Fruit fly (Drosophila melanogaster) whole organism, embryonic: ENCODE results near the gene NimB1.

Experiments used
- Asciz ChIP-seq: fragments of 200-800 bp; sonication (Bioruptor generic); optimal IDR thresholded peaks from 2 replicates; lab custom pipeline; 2017; ENCODE audit warnings: missing biosample characterization, mild to moderate bottlenecking, missing genetic modification characterization, missing genetic modification reagents
- CG10147 ChIP-seq: fragments of 200-800 bp; sonication (Bioruptor generic); optimal IDR thresholded peaks from 2 replicates; lab custom pipeline; 2019; ENCODE audit warnings: missing biosample characterization, mild to moderate bottlenecking, missing genetic modification characterization, moderate library complexity
- CG10267 ChIP-seq: fragments of 200-800 bp; sonication (Bioruptor generic); optimal IDR thresholded peaks from 2 replicates; lab custom pipeline; 2018; ENCODE audit warnings: missing biosample characterization, mild to moderate bottlenecking, missing genetic modification characterization, moderate library complexity
- CG10366 ChIP-seq: fragments of 200-800 bp; sonication (Bioruptor generic); IDR thresholded peaks from 2 replicates; pipeline ENCODE4 v1.3.6; 2022; ENCODE audit warnings: missing biosample characterization, missing genetic modification characterization
- CG10979 ChIP-seq: fragments of 200-800 bp; sonication (Bioruptor generic); optimal IDR thresholded peaks from 2 replicates; lab custom pipeline; 2018; ENCODE audit warnings: missing biosample characterization, mild to moderate bottlenecking, missing genetic modification characterization, moderate library complexity
- CG12659 ChIP-seq: fragments of 200-800 bp; sonication (Bioruptor generic); optimal IDR thresholded peaks from 3 replicates; lab custom pipeline; 2017; ENCODE audit warnings: mild to moderate bottlenecking, missing biosample characterization, missing genetic modification reagents, missing genetic modification characterization
- CG14050 ChIP-seq: fragments of 200-800 bp; sonication (Bioruptor generic); IDR thresholded peaks from 3 replicates; pipeline ENCODE4 v1.3.6; 2022; ENCODE audit warnings: missing biosample characterization, missing genetic modification characterization
- CG16779 ChIP-seq: fragments of 200-800 bp; sonication (Bioruptor generic); IDR thresholded peaks from 2 replicates; pipeline ENCODE4 v1.3.6; 2022; ENCODE audit warnings: missing biosample characterization, missing genetic modification characterization
- CG16813 ChIP-seq: fragments of 200-800 bp; sonication (Bioruptor generic); IDR thresholded peaks from 3 replicates; pipeline ENCODE4 v1.3.6; 2022; ENCODE audit warnings: missing biosample characterization, missing genetic modification characterization; ENCODE audit not compliant: partially characterized antibody
- CG17186 ChIP-seq: fragments of 200-800 bp; sonication (Bioruptor generic); optimal IDR thresholded peaks from 3 replicates; lab custom pipeline; 2017; ENCODE audit warnings: missing biosample characterization, missing genetic modification reagents, missing genetic modification characterization
- CG18476 ChIP-seq: fragments of 200-800 bp; sonication (Bioruptor generic); optimal IDR thresholded peaks from 2 replicates; lab custom pipeline; 2016; ENCODE audit warnings: missing biosample characterization, mild to moderate bottlenecking, missing genetic modification characterization
- CG2199 ChIP-seq: fragments of 200-800 bp; sonication (Bioruptor generic); IDR thresholded peaks from 3 replicates; pipeline ENCODE4 v1.3.6; 2022; ENCODE audit warnings: missing biosample characterization, missing genetic modification characterization
- CG2678 ChIP-seq: fragments of 200-800 bp; sonication (Bioruptor generic); optimal IDR thresholded peaks from 3 replicates; lab custom pipeline; 2019; ENCODE audit warnings: missing biosample characterization, mild to moderate bottlenecking, missing genetic modification characterization, moderate library complexity
- CG31388 ChIP-seq: fragments of 200-800 bp; sonication (Bioruptor generic); optimal IDR thresholded peaks from 2 replicates; lab custom pipeline; 2016; ENCODE audit warnings: missing biosample characterization, missing genetic modification characterization
- CG31441 ChIP-seq: fragments of 200-800 bp; sonication (Bioruptor generic); IDR thresholded peaks from 2 replicates; pipeline ENCODE4 v1.3.6; 2022; ENCODE audit warnings: missing biosample characterization, missing genetic modification characterization
- CG32532 ChIP-seq: fragments of 200-800 bp; sonication (Bioruptor generic); IDR thresholded peaks from 2 replicates; pipeline ENCODE4 v1.3.6; 2022; ENCODE audit warnings: missing biosample characterization, missing genetic modification characterization
- CG33213 ChIP-seq: fragments of 200-800 bp; sonication (Bioruptor generic); optimal IDR thresholded peaks from 3 replicates; lab custom pipeline; 2016; ENCODE audit warnings: missing biosample characterization, missing genetic modification characterization
- CG4328 ChIP-seq: fragments of 200-800 bp; sonication (Bioruptor generic); optimal IDR thresholded peaks from 3 replicates; lab custom pipeline; 2017; ENCODE audit warnings: missing biosample characterization, missing genetic modification reagents, missing genetic modification characterization
- CG4730 ChIP-seq: fragments of 200-800 bp; sonication (Bioruptor generic); IDR thresholded peaks from 2 replicates; pipeline ENCODE4 v1.3.6; 2022; ENCODE audit warnings: missing biosample characterization, missing genetic modification characterization
- CG4820 ChIP-seq: fragments of 200-800 bp; sonication (Bioruptor generic); optimal IDR thresholded peaks from 3 replicates; lab custom pipeline; 2016; ENCODE audit warnings: missing biosample characterization, missing genetic modification characterization
- CG6813 ChIP-seq: fragments of 200-800 bp; sonication (Bioruptor generic); optimal IDR thresholded peaks from 2 replicates; lab custom pipeline; 2017; ENCODE audit warnings: missing biosample characterization, missing genetic modification characterization, mild to moderate bottlenecking, moderate library complexity, missing genetic modification reagents
- CG7839 ChIP-seq: fragments of 200-800 bp; sonication (Bioruptor generic); optimal IDR thresholded peaks from 3 replicates; lab custom pipeline; 2018; ENCODE audit warnings: missing biosample characterization, mild to moderate bottlenecking, missing genetic modification characterization, moderate library complexity
- CG9609 ChIP-seq: fragments of 200-800 bp; sonication (Bioruptor generic); optimal IDR thresholded peaks from 3 replicates; lab custom pipeline; 2016; ENCODE audit warnings: missing biosample characterization, missing genetic modification characterization
- Dip2 ChIP-seq: fragments of 200-800 bp; sonication (Bioruptor generic); IDR thresholded peaks from 2 replicates; pipeline ENCODE4 v1.3.6; 2022; ENCODE audit warnings: missing biosample characterization, missing genetic modification characterization
- HmgZ ChIP-seq: fragments of 200-800 bp; sonication (Bioruptor generic); optimal IDR thresholded peaks from 2 replicates; lab custom pipeline; 2018; ENCODE audit warnings: missing biosample characterization, mild to moderate bottlenecking, missing genetic modification characterization
- Hmx ChIP-seq: fragments of 200-800 bp; sonication (Bioruptor generic); optimal IDR thresholded peaks from 2 replicates; lab custom pipeline; 2016; ENCODE audit warnings: missing biosample characterization, missing genetic modification characterization
- MBD-R2 ChIP-seq: fragments of 200-800 bp; sonication (Bioruptor generic); IDR thresholded peaks from 2 replicates; pipeline ENCODE4 v1.3.6; 2022; ENCODE audit warnings: missing biosample characterization, missing genetic modification characterization
- Neu2 ChIP-seq: fragments of 200-800 bp; sonication (Bioruptor generic); optimal IDR thresholded peaks from 3 replicates; lab custom pipeline; 2016; ENCODE audit warnings: missing biosample characterization, missing genetic modification characterization, borderline replicate concordance
- Ravus ChIP-seq: fragments of 200-800 bp; sonication (Bioruptor generic); IDR thresholded peaks from 2 replicates; pipeline ENCODE4 v1.3.6; 2022; ENCODE audit warnings: missing biosample characterization, missing genetic modification characterization
- Rfx ChIP-seq: fragments of 200-800 bp; sonication (Bioruptor generic); IDR thresholded peaks from 2 replicates; pipeline ENCODE4 v1.3.6; 2022; ENCODE audit warnings: missing biosample characterization, missing genetic modification characterization
- Stat92E ChIP-seq, 3 experiments: fragments of >200 bp in 2 of 3; fragments of 200-800 bp in 1 of 3; sonication (Bioruptor generic) in 1 of 3; optimal IDR thresholded peaks; 2 replicates each; lab custom pipeline; 2017 to 2019; ENCODE audit warnings: missing biosample characterization in 3 of 3, missing genetic modification characterization in 3 of 3, mild to moderate bottlenecking in 1 of 3, moderate library complexity in 1 of 3
- TFAM ChIP-seq: fragments of 200-800 bp; sonication (Bioruptor generic); optimal IDR thresholded peaks from 2 replicates; lab custom pipeline; 2017; ENCODE audit warnings: missing biosample characterization, missing genetic modification characterization, inconsistent platforms
- ato ChIP-seq: fragments of 200-800 bp; sonication (Bioruptor generic); IDR thresholded peaks from 2 replicates; pipeline ENCODE4 v1.3.6; 2022; ENCODE audit warnings: missing biosample characterization, missing genetic modification characterization; ENCODE audit not compliant: partially characterized antibody
- az2 ChIP-seq: fragments of 200-800 bp; sonication (Bioruptor generic); optimal IDR thresholded peaks from 3 replicates; lab custom pipeline; 2016; ENCODE audit warnings: missing biosample characterization, missing genetic modification characterization
- cato ChIP-seq: fragments of 200-800 bp; sonication (Bioruptor generic); optimal IDR thresholded peaks from 2 replicates; lab custom pipeline; 2016; ENCODE audit warnings: missing biosample characterization, missing genetic modification characterization, borderline replicate concordance
- cwo ChIP-seq: fragments of 200-800 bp; sonication (Bioruptor generic); optimal IDR thresholded peaks from 3 replicates; lab custom pipeline; 2017; ENCODE audit warnings: missing biosample characterization, missing genetic modification characterization, mild to moderate bottlenecking, moderate library complexity, missing genetic modification reagents
- emc ChIP-seq: fragments of 200-800 bp; sonication (Bioruptor generic); optimal IDR thresholded peaks from 2 replicates; lab custom pipeline; 2016; ENCODE audit warnings: missing biosample characterization, missing genetic modification characterization
- eve ChIP-seq, 2 experiments: fragments of >200 bp; optimal IDR thresholded peaks; 2 replicates each; lab custom pipeline; 2017; ENCODE audit warnings: missing biosample characterization in 2 of 2, missing genetic modification characterization in 2 of 2
- hkb ChIP-seq, 2 experiments: fragments of 200-800 bp in 1 of 2; fragments of >200 bp in 1 of 2; sonication (Bioruptor generic) in 1 of 2; IDR thresholded peaks in 1 of 2; optimal IDR thresholded peaks in 1 of 2; 2 replicates each; pipeline versions ENCODE4 v1.3.6 to Lab custom; 2017 to 2022; ENCODE audit warnings: missing biosample characterization in 1 of 2, missing genetic modification characterization in 1 of 2
- knrl ChIP-seq: fragments of 200-800 bp; sonication (Bioruptor generic); IDR thresholded peaks from 3 replicates; pipeline ENCODE4 v1.3.6; 2022; ENCODE audit warnings: missing biosample characterization, missing genetic modification characterization; ENCODE audit not compliant: partially characterized antibody
- lola ChIP-seq, 3 experiments: fragments of >200 bp in 2 of 3; fragments of 200-800 bp in 1 of 3; sonication (Bioruptor generic) in 1 of 3; optimal IDR thresholded peaks; 2 replicates each; lab custom pipeline; 2017 to 2019; ENCODE audit warnings: missing biosample characterization in 3 of 3, missing genetic modification characterization in 3 of 3, mild to moderate bottlenecking in 1 of 3, moderate library complexity in 1 of 3
- pan ChIP-seq, 4 experiments: fragments of >200 bp in 3 of 4; fragments of 200-800 bp in 1 of 4; sonication (Bioruptor generic) in 1 of 4; optimal IDR thresholded peaks in 3 of 4; IDR thresholded peaks in 1 of 4; 2 replicates each; pipeline versions ENCODE4 v1.3.6 to Lab custom; 2017 to 2022; ENCODE audit warnings: missing biosample characterization in 2 of 4, missing genetic modification characterization in 2 of 4, mixed read lengths in 1 of 4
- pzg ChIP-seq: fragments of 200-800 bp; sonication (Bioruptor generic); optimal IDR thresholded peaks from 3 replicates; lab custom pipeline; 2018; ENCODE audit warnings: missing biosample characterization, mild to moderate bottlenecking, missing genetic modification characterization, moderate library complexity
- sens ChIP-seq: fragments of 200-800 bp; sonication (Bioruptor generic); peaks from one replicate; lab custom pipeline; 2016; ENCODE audit warnings: missing biosample characterization, missing genetic modification characterization
- tna ChIP-seq: fragments of 200-800 bp; sonication (Bioruptor generic); IDR thresholded peaks from 2 replicates; pipeline ENCODE4 v1.3.6; 2022; ENCODE audit warnings: missing biosample characterization, missing genetic modification characterization; ENCODE audit not compliant: partially characterized antibody

NimB1 gene

DNA sequence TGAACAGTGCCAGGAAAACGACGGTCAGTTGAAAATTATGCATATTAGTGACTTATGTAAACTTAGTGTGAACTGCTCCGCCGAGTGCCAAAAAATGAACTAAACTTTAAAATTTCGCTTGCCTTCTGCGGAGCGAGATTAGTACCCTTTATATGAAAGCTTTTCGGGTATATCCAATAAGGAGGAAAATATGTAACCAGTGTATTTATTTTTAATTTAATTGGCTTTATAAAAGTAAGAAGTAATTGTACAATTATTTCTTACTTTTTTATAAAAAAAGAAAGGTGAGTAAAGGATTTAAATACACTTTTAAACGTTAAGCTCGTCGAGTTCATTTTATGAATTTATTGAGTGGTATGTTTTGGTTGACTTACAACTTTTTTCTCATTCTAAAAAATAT, 9.5 kb downstream of the NimB1 start, which contains the start of gene He:
Gene He, minus strand, starts transcription at position 101 of the 400 bp plus-strand sequence.
- TF ChIP-seq tna (GFP tag; lab: Robert Waterston, UW) (no peak), MBD-R2 (GFP tag; lab: Robert Waterston, UW) (no peak), Dip2 (no peak), Ravus (GFP tag; lab: Robert Waterston, UW) (no peak), pzg (GFP tag; lab: Kevin White, UChicago) (no peak)

DNA sequence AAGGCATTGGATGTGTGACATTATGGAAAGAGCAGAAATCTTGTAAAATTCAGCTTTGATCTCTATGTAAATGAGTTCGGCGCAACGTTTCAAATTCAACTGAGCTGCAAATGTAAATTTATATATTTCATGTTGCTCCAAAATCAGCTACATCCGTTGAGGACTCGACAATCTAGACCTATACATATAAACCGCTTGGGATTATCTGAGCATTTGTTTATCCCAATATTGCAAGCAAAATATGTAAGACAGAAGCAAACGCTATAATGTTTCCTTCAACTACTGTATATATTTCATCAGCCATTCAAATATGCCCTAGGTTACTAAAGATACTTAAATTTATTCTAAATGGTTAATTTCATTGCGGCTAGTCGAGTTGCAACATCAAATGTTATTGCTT, 13.4 kb downstream of the NimB1 start, which contains the start of gene NimC1:
Gene NimC1, minus strand, starts transcription at position 101 of the 400 bp plus-strand sequence.
- TF ChIP-seq sens (GFP tag; lab: Kevin White, UChicago) (peak; percentile 50), emc (GFP tag; lab: Kevin White, UChicago) (no peak)

DNA sequence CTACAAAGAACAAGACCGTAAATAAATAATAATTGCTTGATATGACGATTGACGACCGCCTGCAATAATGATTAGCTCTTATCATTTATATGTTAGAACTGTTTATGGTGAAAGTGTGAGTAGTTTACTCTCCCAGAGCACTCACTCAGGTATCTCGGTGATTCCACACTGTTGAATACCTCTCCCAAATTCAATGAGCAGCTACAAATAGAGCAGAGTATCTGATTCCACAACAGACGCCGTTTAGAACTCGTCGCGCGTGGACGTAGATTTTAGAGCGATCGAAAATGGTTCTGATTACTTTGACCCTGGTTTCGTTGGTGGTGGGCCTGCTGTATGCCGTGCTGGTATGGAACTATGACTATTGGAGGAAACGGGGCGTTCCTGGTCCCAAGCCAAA, 13.8 kb downstream of the NimB1 start, which contains the start of gene Cyp28a5:
Gene Cyp28a5, plus strand, starts transcription at position 230 of the 400 bp plus-strand sequence.
- TF ChIP-seq CG17186 (no peak), CG16779 (GFP tag; lab: Robert Waterston, UW) (no peak), CG31388 (GFP tag; lab: Kevin White, UChicago) (no peak), CG33213 (GFP tag; lab: Kevin White, UChicago) (no peak), CG4820 (GFP tag; lab: Kevin White, UChicago) (no peak), sens (GFP tag; lab: Kevin White, UChicago) (no peak), lola (GFP tag; optimal IDR thresholded peaks at IDR 0.05; lab: Kevin White, UChicago) (no peak), Neu2 (GFP tag; lab: Kevin White, UChicago) (no peak), CG2199 (GFP tag; lab: Robert Waterston, UW) (0 out of 3 replicates have a peak, but pooled peaks have one; percentile 46), TFAM (GFP tag; lab: Kevin White, UChicago) (no peak), Asciz (no peak), CG6813 (no peak), CG14050 (no peak), eve (GFP tag; optimal IDR thresholded peaks at IDR 0.05; lab: Kevin White, UChicago) (no peak), CG18476 (GFP tag; lab: Kevin White, UChicago) (no peak), pan (optimal IDR thresholded peaks at IDR 0.05; lab: Kevin White, UChicago) (no peak), pan (GFP tag; optimal IDR thresholded peaks at IDR 0.05 in 1 of 2, IDR thresholded peaks at IDR 0.05 in 1 of 2) (no peak), az2 (GFP tag; lab: Kevin White, UChicago) (no peak), CG10979 (tag; lab: Kevin White, UChicago) (no peak), knrl (GFP tag; lab: Robert Waterston, UW) (no peak), Rfx (no peak), CG32532 (GFP tag; lab: Robert Waterston, UW) (peak; percentile 29; the same call in 1 of the 2 replicates), CG2678 (no peak), CG16813 (GFP tag; lab: Robert Waterston, UW) (no peak), CG4328 (GFP tag; lab: Kevin White, UChicago) (no peak), Stat92E (GFP tag; optimal IDR thresholded peaks at IDR 0.05; lab: Kevin White, UChicago) (no peak), cwo (GFP tag; lab: Kevin White, UChicago) (no peak), CG10267 (tag; lab: Kevin White, UChicago) (no peak), Hmx (GFP tag; lab: Kevin White, UChicago) (no peak), CG7839 (tag; lab: Kevin White, UChicago) (no peak), HmgZ (no peak), CG4730 (GFP tag; lab: Robert Waterston, UW) (no peak), cato (GFP tag; lab: Kevin White, UChicago) (no peak), CG10147 (GFP tag; lab: Kevin White, UChicago) (no peak), CG9609 (GFP tag; lab: Kevin White, UChicago) (no peak), hkb (optimal IDR thresholded peaks at IDR 0.05; lab: Kevin White, UChicago) (no peak), hkb (GFP tag; IDR thresholded peaks at IDR 0.05; lab: Robert Waterston, UW) (no peak), CG12659 (no peak), ato (no peak), CG31441 (GFP tag; lab: Robert Waterston, UW) (no peak), CG10366 (no peak)
